Worm (Caenorhabditis elegans) whole organism, L4 larva: ENCODE measurements around the gene C06C3.4.

Experiments
- F26F4.8 ChIP-seq: fragments of 200-800 bp; sonication (Bioruptor generic); conservative IDR thresholded peaks from 2 replicates; pipeline ENCODE4 v1.3.6; 2022; ENCODE audit warnings: missing genetic modification characterization, missing compliant biosample characterization
- F44E2.7 ChIP-seq: fragments of 200-800 bp; sonication (Bioruptor generic); IDR thresholded peaks from 2 replicates; pipeline ENCODE4 v2.1.2; 2022; ENCODE audit warnings: missing genetic modification characterization, missing compliant biosample characterization
- ceh-82 ChIP-seq: sonication (generic microtip); optimal IDR thresholded peaks from 2 replicates; lab custom pipeline; 2017; ENCODE audit warnings: missing biosample characterization, missing genetic modification characterization
- daf-12 ChIP-seq: fragments of 150-350 bp; optimal IDR thresholded peaks from 2 replicates; lab custom pipeline; 2014; ENCODE audit warnings: missing biosample characterization, missing genetic modification reagents, missing genetic modification characterization
- dmd-9 ChIP-seq: fragments of 200-800 bp; sonication (Bioruptor generic); IDR thresholded peaks from 2 replicates; pipeline ENCODE4 v1.3.6; 2022; ENCODE audit warnings: missing genetic modification reagents, missing genetic modification characterization, missing compliant biosample characterization
- nhr-48 ChIP-seq: sonication (generic microtip); optimal IDR thresholded peaks from 2 replicates; lab custom pipeline; 2016; ENCODE audit warnings: mild to moderate bottlenecking, missing genetic modification characterization, missing compliant biosample characterization
- sdz-12 ChIP-seq: fragments of 200-800 bp; sonication (Bioruptor generic); optimal IDR thresholded peaks from 2 replicates; lab custom pipeline; 2018; ENCODE audit warnings: mild to moderate bottlenecking, missing genetic modification characterization, missing compliant biosample characterization
- unc-62 ChIP-seq, 3 experiments: fragments of 150-350 bp in 1 of 3; sonication (generic microtip); optimal IDR thresholded peaks in 2 of 3; peaks in 1 of 3; 1 replicate in 1 of 3; 2 replicates in 2 of 3; lab custom pipeline; 2014 to 2017; ENCODE audit warnings: missing biosample characterization in 3 of 3, missing genetic modification characterization in 3 of 3, missing genetic modification reagents in 3 of 3, missing genotype in 1 of 3

DNA sequence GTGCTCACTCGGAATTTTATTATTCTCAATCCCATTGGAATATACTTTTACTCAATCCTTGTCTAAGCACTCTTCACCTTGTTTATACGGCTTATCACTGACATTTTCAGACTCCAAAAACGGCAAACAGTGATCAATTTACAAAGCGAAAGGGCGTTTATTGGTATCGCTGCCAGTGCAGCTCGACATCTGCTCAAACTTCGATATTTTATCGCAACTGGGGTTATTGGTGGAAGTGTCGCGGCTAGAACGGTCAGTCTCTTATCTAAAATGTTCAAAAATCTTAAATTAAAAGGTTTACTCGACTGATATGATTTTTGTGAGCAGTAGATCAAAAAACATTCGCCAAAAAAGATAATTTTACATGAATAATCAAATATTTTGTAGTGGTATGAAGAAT lies 47.5 kb upstream of the C06C3.4 start:
- TF ChIP-seq ceh-82 (tag; lab: Kevin White, UChicago) (no peak), daf-12 (tag; lab: Kevin White, UChicago) (no peak), unc-62 (GFP tag; optimal IDR thresholded peaks at IDR 0.05 in 1 of 2; lab: Kevin White, UChicago) (no peak), unc-62 (tag; optimal IDR thresholded peaks at IDR 0.05; lab: Kevin White, UChicago) (no peak), sdz-12 (no peak), dmd-9 (GFP tag; lab: Robert Waterston, UW) (no peak), F26F4.8 (no peak), F44E2.7 (GFP tag; lab: Robert Waterston, UW) (no peak), nhr-48 (tag; lab: Kevin White, UChicago) (no peak)
